Worm (Caenorhabditis elegans) whole organism, young adult: ENCODE measurements around the gene srr-3.

Experiments
- B0019.2 ChIP-seq: fragments of 200-800 bp; sonication (Bioruptor generic); conservative IDR thresholded peaks from 2 replicates; pipeline ENCODE4 v1.3.6; 2022; ENCODE audit warnings: missing genetic modification reagents, missing genetic modification characterization, missing compliant biosample characterization
- B0035.1 ChIP-seq: sonication (generic microtip); optimal IDR thresholded peaks from 2 replicates; lab custom pipeline; 2016; ENCODE audit warnings: missing genetic modification characterization, mild to moderate bottlenecking, missing compliant biosample characterization, missing genotype, missing genetic modification reagents
- B0336.3 ChIP-seq: fragments of 200-800 bp; sonication (Bioruptor generic); IDR thresholded peaks from 2 replicates; pipeline ENCODE4 v1.3.6; 2022; ENCODE audit warnings: missing genetic modification characterization, missing compliant biosample characterization
- C06A6.2 ChIP-seq: fragments of 200-800 bp; sonication (Bioruptor generic); conservative IDR thresholded peaks from 2 replicates; pipeline ENCODE4 v1.3.6; 2022; ENCODE audit warnings: missing genetic modification characterization, missing compliant biosample characterization
- C17E4.6 ChIP-seq: fragments of 200-800 bp; sonication (Bioruptor generic); IDR thresholded peaks from 2 replicates; pipeline ENCODE4 v1.3.6; 2022; ENCODE audit warnings: missing genetic modification reagents, missing genetic modification characterization, missing compliant biosample characterization
- F22D6.2 ChIP-seq: sonication (generic microtip); optimal IDR thresholded peaks from 2 replicates; lab custom pipeline; 2016; ENCODE audit warnings: mild to moderate bottlenecking, missing genetic modification characterization, missing compliant biosample characterization
- K12H6.12 ChIP-seq: fragments of 200-800 bp; sonication (Bioruptor generic); optimal IDR thresholded peaks from 2 replicates; lab custom pipeline; 2018; ENCODE audit warnings: mild to moderate bottlenecking, missing genetic modification characterization, missing compliant biosample characterization
- Y56A3A.18 ChIP-seq: fragments of 200-800 bp; sonication (Bioruptor generic); IDR thresholded peaks from 2 replicates; pipeline ENCODE4 v1.3.6; 2022; ENCODE audit warnings: missing genetic modification reagents, missing genetic modification characterization, missing compliant biosample characterization
- Y79H2A.3 ChIP-seq: fragments of 200-800 bp; sonication (Bioruptor generic); conservative IDR thresholded peaks from 2 replicates; pipeline ENCODE4 v1.3.6; 2022; ENCODE audit warnings: missing genetic modification reagents, missing genetic modification characterization, missing compliant biosample characterization
- Y95B8A.8 ChIP-seq: fragments of 200-800 bp; sonication (Bioruptor generic); IDR thresholded peaks from 2 replicates; pipeline ENCODE4 v1.3.6; 2022; ENCODE audit warnings: missing genetic modification reagents, missing genetic modification characterization, missing compliant biosample characterization
- ZK185.1 ChIP-seq: sonication (generic microtip); optimal IDR thresholded peaks from 2 replicates; lab custom pipeline; 2016; ENCODE audit warnings: mild to moderate bottlenecking, missing genetic modification characterization, missing compliant biosample characterization; ENCODE audit not compliant: poor library complexity, severe bottlenecking
- akir-1 ChIP-seq: fragments of 200-800 bp; sonication (Bioruptor generic); optimal IDR thresholded peaks from 2 replicates; lab custom pipeline; 2018; ENCODE audit warnings: mild to moderate bottlenecking, missing genetic modification characterization, moderate library complexity, missing compliant biosample characterization
- ama-1 ChIP-seq, 3 experiments: fragments of 150-350 bp in 1 of 3; sonication (generic microtip) in 2 of 3; optimal IDR thresholded peaks; 2 replicates each; lab custom pipeline; 2014 to 2018; ENCODE audit warnings: missing biosample characterization in 2 of 3, missing genetic modification characterization in 2 of 3, missing genetic modification reagents in 2 of 3
- atf-7 ChIP-seq: sonication (generic microtip); optimal IDR thresholded peaks from 2 replicates; lab custom pipeline; 2017; ENCODE audit warnings: mild to moderate bottlenecking, missing genetic modification characterization, missing compliant biosample characterization
- athp-1 ChIP-seq: sonication (generic microtip); optimal IDR thresholded peaks from 2 replicates; lab custom pipeline; 2017; ENCODE audit warnings: mild to moderate bottlenecking, missing genetic modification characterization, missing compliant biosample characterization
- ccch-3 ChIP-seq: fragments of 200-800 bp; sonication (Bioruptor generic); optimal IDR thresholded peaks from 2 replicates; lab custom pipeline; 2018; ENCODE audit warnings: mild to moderate bottlenecking, missing genetic modification characterization, missing compliant biosample characterization
- ceh-100 ChIP-seq: fragments of 200-800 bp; sonication (Bioruptor generic); IDR thresholded peaks from 2 replicates; pipeline ENCODE4 v1.3.6; 2022; ENCODE audit warnings: missing genetic modification reagents, missing genetic modification characterization, missing compliant biosample characterization
- ceh-40 ChIP-seq: fragments of 200-800 bp; sonication (Bioruptor generic); IDR thresholded peaks from 2 replicates; pipeline ENCODE4 v1.3.6; 2022; ENCODE audit warnings: missing genetic modification characterization, missing compliant biosample characterization
- ceh-79 ChIP-seq: sonication (generic microtip); optimal IDR thresholded peaks from 2 replicates; lab custom pipeline; 2017; ENCODE audit warnings: mild to moderate bottlenecking, missing genetic modification characterization, missing compliant biosample characterization
- chd-7 ChIP-seq: sonication (generic microtip); optimal IDR thresholded peaks from 2 replicates; lab custom pipeline; 2016; ENCODE audit warnings: mild to moderate bottlenecking, missing genetic modification characterization, moderate library complexity, missing compliant biosample characterization
- egl-44 ChIP-seq: fragments of 200-800 bp; sonication (Bioruptor generic); IDR thresholded peaks from 2 replicates; pipeline ENCODE4 v1.3.6; 2022; ENCODE audit warnings: missing genetic modification reagents, missing genetic modification characterization, missing compliant biosample characterization
- egrh-3 ChIP-seq: fragments of 200-800 bp; sonication (Bioruptor generic); IDR thresholded peaks from 2 replicates; pipeline ENCODE4 v1.3.6; 2022; ENCODE audit warnings: missing genetic modification reagents, missing genetic modification characterization, missing compliant biosample characterization
- hsf-1 ChIP-seq: fragments of 200-800 bp; sonication (Bioruptor generic); IDR thresholded peaks from 2 replicates; pipeline ENCODE4 v1.3.6; 2022; ENCODE audit warnings: missing genetic modification reagents, missing genetic modification characterization, missing compliant biosample characterization
- let-526 ChIP-seq: fragments of 200-800 bp; sonication (Bioruptor generic); IDR thresholded peaks from 2 replicates; pipeline ENCODE4 v1.3.6; 2022; ENCODE audit warnings: missing genetic modification reagents, missing genetic modification characterization, missing compliant biosample characterization
- lir-1 ChIP-seq: fragments of 200-800 bp; sonication (Bioruptor generic); conservative IDR thresholded peaks from 2 replicates; pipeline ENCODE4 v1.3.6; 2022; ENCODE audit warnings: missing genetic modification reagents, missing genetic modification characterization, missing compliant biosample characterization
- lsl-1 ChIP-seq: fragments of 200-800 bp; sonication (Bioruptor generic); optimal IDR thresholded peaks from 2 replicates; lab custom pipeline; 2018; ENCODE audit warnings: mild to moderate bottlenecking, missing genetic modification characterization, moderate library complexity, missing compliant biosample characterization
- madf-3 ChIP-seq: fragments of 200-800 bp; sonication (Bioruptor generic); IDR thresholded peaks from 2 replicates; pipeline ENCODE4 v1.3.6; 2022; ENCODE audit warnings: missing genetic modification reagents, missing genetic modification characterization, missing compliant biosample characterization
- mel-28 ChIP-seq: sonication (generic microtip); optimal IDR thresholded peaks from 2 replicates; lab custom pipeline; 2016; ENCODE audit warnings: borderline replicate concordance, mild to moderate bottlenecking, missing genetic modification characterization, missing compliant biosample characterization
- nfya-1 ChIP-seq: sonication (generic microtip); optimal IDR thresholded peaks from 2 replicates; lab custom pipeline; 2017; ENCODE audit warnings: antibody characterized with exemption, missing compliant biosample characterization, missing genetic modification characterization, borderline replicate concordance; ENCODE audit not compliant: insufficient read depth
- nhr-120 ChIP-seq: fragments of 200-800 bp; sonication (Bioruptor generic); IDR thresholded peaks from 2 replicates; pipeline ENCODE4 v1.3.6; 2022; ENCODE audit warnings: missing genetic modification characterization, missing compliant biosample characterization
- nhr-179 ChIP-seq: sonication (generic microtip); optimal IDR thresholded peaks from 2 replicates; lab custom pipeline; 2016; ENCODE audit warnings: mild to moderate bottlenecking, missing genetic modification characterization, missing compliant biosample characterization
- pbrm-1 ChIP-seq: fragments of 200-800 bp; sonication (Bioruptor generic); IDR thresholded peaks from 2 replicates; pipeline ENCODE4 v1.3.6; 2022; ENCODE audit warnings: missing genetic modification reagents, missing genetic modification characterization, missing compliant biosample characterization
- rcor-1 ChIP-seq: fragments of 200-800 bp; sonication (Bioruptor generic); IDR thresholded peaks from 2 replicates; pipeline ENCODE4 v1.3.6; 2022; ENCODE audit warnings: missing genetic modification reagents, missing genetic modification characterization, missing compliant biosample characterization
- repo-1 ChIP-seq: sonication (generic microtip); optimal IDR thresholded peaks from 2 replicates; lab custom pipeline; 2017; ENCODE audit warnings: mild to moderate bottlenecking, missing genetic modification characterization, missing compliant biosample characterization
- snpc-1.3 ChIP-seq: sonication (generic microtip); optimal IDR thresholded peaks from 2 replicates; lab custom pipeline; 2017; ENCODE audit warnings: missing genetic modification characterization, mild to moderate bottlenecking, missing compliant biosample characterization, antibody characterized with exemption, moderate library complexity, missing genotype, missing genetic modification reagents; ENCODE audit not compliant: insufficient read depth
- snpc-3.4 ChIP-seq: sonication (generic microtip); optimal IDR thresholded peaks from 2 replicates; lab custom pipeline; 2017; ENCODE audit warnings: missing genetic modification characterization, mild to moderate bottlenecking, missing compliant biosample characterization, antibody characterized with exemption, moderate library complexity, missing genotype, missing genetic modification reagents
- snpc-4 ChIP-seq, 5 experiments: fragments of 150-350 bp in 1 of 5; sonication (generic microtip) in 4 of 5; optimal IDR thresholded peaks; 2 replicates each; lab custom pipeline; 2014 to 2018; ENCODE audit warnings: missing genetic modification characterization in 5 of 5, missing biosample characterization in 3 of 5, antibody characterized with exemption in 2 of 5, mild to moderate bottlenecking in 2 of 5, missing compliant biosample characterization in 2 of 5, missing genotype in 2 of 5, moderate library complexity in 2 of 5, missing genetic modification reagents in 1 of 5
- unc-130 ChIP-seq: sonication (generic microtip); optimal IDR thresholded peaks from 2 replicates; lab custom pipeline; 2016; ENCODE audit warnings: missing genetic modification reagents, missing genetic modification characterization, missing compliant biosample characterization
- ztf-18 ChIP-seq: sonication (generic microtip); optimal IDR thresholded peaks from 2 replicates; lab custom pipeline; 2016; ENCODE audit warnings: missing genotype, mild to moderate bottlenecking, missing genetic modification characterization, missing compliant biosample characterization
- ztf-25 ChIP-seq: fragments of 200-800 bp; sonication (Bioruptor generic); IDR thresholded peaks from 2 replicates; pipeline ENCODE4 v1.3.6; 2022; ENCODE audit warnings: missing genetic modification reagents, missing genetic modification characterization, missing compliant biosample characterization

The srr-3 gene

ce11 chrV:16483681-16484080 lies 24.9 kb downstream of the srr-3 start, which contains the start of gene srh-139:
srh-139 (plus strand) TSS chrV:16483981.
- TF ChIP-seq Y79H2A.3 (GFP tag; lab: Robert Waterston, UW) (no peak), rcor-1 (GFP tag; lab: Robert Waterston, UW) (no peak), ZK185.1 (tag; lab: Kevin White, UChicago) (no peak), ceh-40 (GFP tag; lab: Robert Waterston, UW) (no peak), chd-7 (tag; lab: Kevin White, UChicago) (no peak), K12H6.12 (tag; lab: Kevin White, UChicago) (no peak), F22D6.2 (tag; lab: Kevin White, UChicago) (no peak), madf-3 (GFP tag; lab: Robert Waterston, UW) (no peak), let-526 (GFP tag; lab: Robert Waterston, UW) (no peak), unc-130 (no peak), nhr-179 (tag; lab: Kevin White, UChicago) (no peak), nhr-120 (GFP tag; lab: Robert Waterston, UW) (no peak), mel-28 (tag; lab: Kevin White, UChicago) (no peak), hsf-1 (GFP tag; lab: Robert Waterston, UW) (no peak), B0336.3 (GFP tag; lab: Robert Waterston, UW) (no peak), lir-1 (GFP tag; lab: Robert Waterston, UW) (no peak)
- TF ChIP-seq, all 124 proteins: peak for 0

- TF ChIP-seq C06A6.2 (no peak), C17E4.6 (GFP tag; lab: Robert Waterston, UW) (no peak)
Measured at ce11 chrV:16483044-16483443, 25.5 kb downstream of the srr-3 start, which contains the start of gene F57E7.2. F57E7.2 (minus strand) TSS chrV:16483144.

ce11 chrV:16480919-16481630 lies 27.5 kb downstream of the srr-3 start, which contains the start of the genes F57E7.4 and spig-6:
F57E7.4 (minus strand) TSS chrV:16481019.
spig-6 (plus strand) TSS chrV:16481580.
- no peak for TF ChIP-seq Y56A3A.18 (GFP tag; lab: Robert Waterston, UW)
- no peak for TF ChIP-seq mel-28 (tag; lab: Kevin White, UChicago)
- no peak for TF ChIP-seq B0019.2
- TF ChIP-seq ceh-100 (GFP tag; lab: Robert Waterston, UW): no peak
- TF ChIP-seq lsl-1 (GFP tag; lab: Kevin White, UChicago): no peak
- no peak for TF ChIP-seq egl-44 (GFP tag; lab: Robert Waterston, UW)
- TF ChIP-seq snpc-3.4 (tag; lab: Kevin White, UChicago): no peak
- TF ChIP-seq hsf-1 (GFP tag; lab: Robert Waterston, UW): no peak
- TF ChIP-seq repo-1 (tag; lab: Kevin White, UChicago): no peak
- TF ChIP-seq B0035.1 (tag; lab: Kevin White, UChicago): no peak
- TF ChIP-seq akir-1 (GFP tag; lab: Kevin White, UChicago): no peak

- TF ChIP-seq ccch-3 (GFP tag; lab: Kevin White, UChicago): no peak
- no peak for TF ChIP-seq chd-7 (tag; lab: Kevin White, UChicago)
- TF ChIP-seq Y95B8A.8 (GFP tag; lab: Robert Waterston, UW): no peak
- TF ChIP-seq ceh-79 (tag; lab: Kevin White, UChicago): no peak
- TF ChIP-seq rcor-1 (GFP tag; lab: Robert Waterston, UW): no peak
- no peak for TF ChIP-seq ztf-25 (GFP tag; lab: Robert Waterston, UW)
- TF ChIP-seq nfya-1 (tag; lab: Kevin White, UChicago): no peak
- TF ChIP-seq madf-3 (GFP tag; lab: Robert Waterston, UW): no peak
- no peak for TF ChIP-seq ama-1 (optimal IDR thresholded peaks at IDR 0.05; lab: Kevin White, UChicago)
- TF ChIP-seq ama-1 (GFP tag; optimal IDR thresholded peaks at IDR 0.05; lab: Kevin White, UChicago): no peak
- no peak for TF ChIP-seq ztf-18 (tag; lab: Kevin White, UChicago)
- TF ChIP-seq athp-1 (tag; lab: Kevin White, UChicago): no peak
- TF ChIP-seq snpc-3.4 (tag; lab: Kevin White, UChicago): no peak
- no peak for TF ChIP-seq atf-7 (tag; lab: Kevin White, UChicago)
- TF ChIP-seq pbrm-1 (GFP tag; lab: Robert Waterston, UW): no peak
- no peak for TF ChIP-seq egl-44 (GFP tag; lab: Robert Waterston, UW)
- TF ChIP-seq snpc-4 (GFP tag; optimal IDR thresholded peaks at IDR 0.05; lab: Kevin White, UChicago): no peak
- no peak for TF ChIP-seq snpc-4 (tag; optimal IDR thresholded peaks at IDR 0.05; lab: Kevin White, UChicago)
- TF ChIP-seq snpc-1.3 (tag; lab: Kevin White, UChicago): no peak
- no peak for TF ChIP-seq egrh-3 (GFP tag; lab: Robert Waterston, UW)
Measured at ce11 chrV:16479275-16479674, 29.3 kb downstream of the srr-3 start, which contains the start of gene T08G3.11. T08G3.11 (minus strand) TSS chrV:16479375.
